Worm (Caenorhabditis elegans) whole organism, L4/young adult: ENCODE data around the gene abu-8.

Source experiments
- W03F9.2 ChIP-seq: fragments of 150-350 bp; optimal IDR thresholded peaks from 2 replicates; lab custom pipeline; 2014; ENCODE audit warnings: missing biosample characterization, missing genetic modification characterization
- dao-5 ChIP-seq: sonication (generic microtip); optimal IDR thresholded peaks from 2 replicates; lab custom pipeline; 2016; ENCODE audit warnings: missing genotype, missing genetic modification characterization, moderate library complexity, missing compliant biosample characterization

- TF ChIP-seq W03F9.2 (tag; lab: Kevin White, UChicago) (no peak), dao-5 (tag; lab: Kevin White, UChicago) (no peak)
These were observed 9.7 kb upstream of the abu-8 start, which contains the start of gene ttc-37 for ce11 chrV:5204127-5204526.
